Fruit fly (Drosophila melanogaster) whole organism, embryonic: Measurements from ENCODE around the gene RpLP1.

Experiments used
- ATbp ChIP-seq: fragments of 200-800 bp; sonication (Bioruptor generic); optimal IDR thresholded peaks from 2 replicates; lab custom pipeline; 2017; ENCODE audit warnings: missing biosample characterization, mild to moderate bottlenecking, missing genetic modification characterization, missing genetic modification reagents
- Bdp1 ChIP-seq: fragments of 200-800 bp; sonication (Bioruptor generic); optimal IDR thresholded peaks from 3 replicates; lab custom pipeline; 2016; ENCODE audit warnings: missing biosample characterization, missing genetic modification characterization
- C15 ChIP-seq: fragments of 200-800 bp; sonication (Bioruptor generic); IDR thresholded peaks from 3 replicates; pipeline ENCODE4 v1.3.6; 2022; ENCODE audit warnings: missing biosample characterization, missing genetic modification characterization
- CG10565 ChIP-seq: fragments of 200-800 bp; sonication (Bioruptor generic); optimal IDR thresholded peaks from 3 replicates; lab custom pipeline; 2016; ENCODE audit warnings: missing biosample characterization, mild to moderate bottlenecking, missing genetic modification characterization
- CG10959 ChIP-seq: fragments of 200-800 bp; sonication (Bioruptor generic); IDR thresholded peaks from 2 replicates; pipeline ENCODE4 v1.3.6; 2022; ENCODE audit warnings: missing biosample characterization, missing genetic modification characterization
- CG11560 ChIP-seq: fragments of 200-800 bp; sonication (Bioruptor generic); IDR thresholded peaks from 3 replicates; pipeline ENCODE4 v1.3.6; 2022; ENCODE audit warnings: missing biosample characterization, missing genetic modification characterization
- CG11723 ChIP-seq: fragments of 200-800 bp; sonication (Bioruptor generic); optimal IDR thresholded peaks from 2 replicates; lab custom pipeline; 2017; ENCODE audit warnings: missing biosample characterization, mild to moderate bottlenecking, missing genetic modification characterization
- CG12769 ChIP-seq: fragments of 200-800 bp; sonication (Bioruptor generic); optimal IDR thresholded peaks from 2 replicates; lab custom pipeline; 2019; ENCODE audit warnings: missing biosample characterization, mild to moderate bottlenecking, missing genetic modification characterization, moderate library complexity
- CG14965 ChIP-seq: fragments of 200-800 bp; sonication (Bioruptor generic); optimal IDR thresholded peaks from 2 replicates; lab custom pipeline; 2016; ENCODE audit warnings: missing biosample characterization, missing genetic modification characterization, borderline replicate concordance
- CG15479 ChIP-seq: fragments of 200-800 bp; sonication (Bioruptor generic); optimal IDR thresholded peaks from 3 replicates; lab custom pipeline; 2019; ENCODE audit warnings: missing biosample characterization, mild to moderate bottlenecking, missing genetic modification characterization, moderate library complexity
- CG18764 ChIP-seq: fragments of 200-800 bp; sonication (Bioruptor generic); optimal IDR thresholded peaks from 3 replicates; lab custom pipeline; 2016; ENCODE audit warnings: missing biosample characterization, missing genetic modification characterization
- CG2875 ChIP-seq: fragments of 200-800 bp; sonication (Bioruptor generic); optimal IDR thresholded peaks from 2 replicates; lab custom pipeline; 2017; ENCODE audit warnings: missing biosample characterization, mild to moderate bottlenecking, missing genetic modification characterization, missing genetic modification reagents
- CG2889 ChIP-seq: fragments of 200-800 bp; sonication (Bioruptor generic); IDR thresholded peaks from 3 replicates; pipeline ENCODE4 v1.3.6; 2022; ENCODE audit warnings: missing biosample characterization, missing genetic modification characterization
- CG30020 ChIP-seq: fragments of 200-800 bp; optimal IDR thresholded peaks from 2 replicates; lab custom pipeline; 2019; ENCODE audit warnings: missing biosample characterization, mild to moderate bottlenecking, missing genetic modification characterization, moderate library complexity
- CG30403 ChIP-seq: fragments of 200-800 bp; sonication (Bioruptor generic); optimal IDR thresholded peaks from 3 replicates; lab custom pipeline; 2016; ENCODE audit warnings: missing biosample characterization, missing genetic modification characterization
- CG31388 ChIP-seq: fragments of 200-800 bp; sonication (Bioruptor generic); optimal IDR thresholded peaks from 2 replicates; lab custom pipeline; 2016; ENCODE audit warnings: missing biosample characterization, missing genetic modification characterization
- CG32532 ChIP-seq: fragments of 200-800 bp; sonication (Bioruptor generic); IDR thresholded peaks from 2 replicates; pipeline ENCODE4 v1.3.6; 2022; ENCODE audit warnings: missing biosample characterization, missing genetic modification characterization
- CG32767 ChIP-seq: fragments of 200-800 bp; sonication (Bioruptor generic); IDR thresholded peaks from 2 replicates; pipeline ENCODE4 v1.3.6; 2022; ENCODE audit warnings: missing biosample characterization, missing genetic modification characterization
- CG34224 ChIP-seq: fragments of 200-800 bp; sonication (Bioruptor generic); IDR thresholded peaks from 3 replicates; pipeline ENCODE4 v1.3.6; 2022; ENCODE audit warnings: missing biosample characterization, missing genetic modification characterization; ENCODE audit not compliant: partially characterized antibody
- CG43689 ChIP-seq: fragments of 200-800 bp; sonication (Bioruptor generic); IDR thresholded peaks from 2 replicates; pipeline ENCODE4 v1.3.6; 2022; ENCODE audit warnings: missing biosample characterization, missing genetic modification characterization
- CG4854 ChIP-seq: fragments of 200-800 bp; sonication (Bioruptor generic); optimal IDR thresholded peaks from 2 replicates; lab custom pipeline; 2016; ENCODE audit warnings: missing biosample characterization, missing genetic modification characterization, inconsistent platforms
- CG6683 ChIP-seq: fragments of 200-800 bp; sonication (Bioruptor generic); optimal IDR thresholded peaks from 2 replicates; lab custom pipeline; 2017; ENCODE audit warnings: missing biosample characterization, mild to moderate bottlenecking, missing genetic modification characterization, missing genetic modification reagents
- CG7372 ChIP-seq: fragments of 200-800 bp; sonication (Bioruptor generic); IDR thresholded peaks from 2 replicates; pipeline ENCODE4 v1.3.6; 2022; ENCODE audit warnings: missing biosample characterization, missing genetic modification characterization
- CG8388 ChIP-seq: fragments of 200-800 bp; sonication (Bioruptor generic); optimal IDR thresholded peaks from 2 replicates; lab custom pipeline; 2019; ENCODE audit warnings: missing biosample characterization, mild to moderate bottlenecking, missing genetic modification characterization, moderate library complexity
- Chrac-16 ChIP-seq: fragments of 200-800 bp; sonication (Bioruptor generic); optimal IDR thresholded peaks from 3 replicates; lab custom pipeline; 2016; ENCODE audit warnings: missing biosample characterization, missing genetic modification characterization
- CkIIα-i1 ChIP-seq: fragments of 200-800 bp; sonication (Bioruptor generic); IDR thresholded peaks from 2 replicates; pipeline ENCODE4 v1.3.6; 2022; ENCODE audit warnings: missing biosample characterization, missing genetic modification characterization
- D ChIP-seq, 2 experiments: fragments of 200-800 bp in 1 of 2; fragments of >200 bp in 1 of 2; sonication (Bioruptor generic) in 1 of 2; optimal IDR thresholded peaks; 2 replicates in 1 of 2; 3 replicates in 1 of 2; lab custom pipeline; 2017; ENCODE audit warnings: mild to moderate bottlenecking in 1 of 2, missing biosample characterization in 1 of 2, missing genetic modification characterization in 1 of 2, missing genetic modification reagents in 1 of 2
- HmgD ChIP-seq: fragments of 200-800 bp; sonication (Bioruptor generic); optimal IDR thresholded peaks from 3 replicates; lab custom pipeline; 2016; ENCODE audit warnings: missing biosample characterization, missing genetic modification characterization
- Myb ChIP-seq: fragments of 200-800 bp; sonication (Bioruptor generic); optimal IDR thresholded peaks from 2 replicates; lab custom pipeline; 2016; ENCODE audit warnings: missing biosample characterization, missing genetic modification characterization
- NC2α ChIP-seq: fragments of 200-800 bp; sonication (Bioruptor generic); optimal IDR thresholded peaks from 2 replicates; lab custom pipeline; 2016; ENCODE audit warnings: missing biosample characterization, missing genetic modification characterization
- chif ChIP-seq, 2 experiments: fragments of 200-800 bp; sonication (Bioruptor generic); optimal IDR thresholded peaks; 3 replicates each; lab custom pipeline; 2016; ENCODE audit warnings: missing biosample characterization in 2 of 2, missing genetic modification characterization in 2 of 2
- corto ChIP-seq: fragments of 200-800 bp; sonication (Bioruptor generic); optimal IDR thresholded peaks from 2 replicates; lab custom pipeline; 2016; ENCODE audit warnings: missing biosample characterization, mild to moderate bottlenecking, missing genetic modification characterization, moderate library complexity
- crc ChIP-seq: fragments of 200-800 bp; sonication (Bioruptor generic); optimal IDR thresholded peaks from 2 replicates; lab custom pipeline; 2016; ENCODE audit warnings: missing biosample characterization, missing genetic modification characterization
- dan ChIP-seq: fragments of 200-800 bp; sonication (Bioruptor generic); IDR thresholded peaks from 2 replicates; pipeline ENCODE4 v1.3.6; 2022; ENCODE audit warnings: missing biosample characterization, missing genetic modification characterization
- dmrt99B ChIP-seq: fragments of 200-800 bp; sonication (Bioruptor generic); optimal IDR thresholded peaks from 2 replicates; lab custom pipeline; 2018; ENCODE audit warnings: missing biosample characterization, mild to moderate bottlenecking, missing genetic modification characterization, moderate library complexity
- dysf ChIP-seq: fragments of 200-800 bp; sonication (Bioruptor generic); IDR thresholded peaks from 3 replicates; pipeline ENCODE4 v1.3.6; 2022; ENCODE audit warnings: missing biosample characterization, missing genetic modification characterization
- en ChIP-seq: fragments of 200-800 bp; sonication (Bioruptor generic); optimal IDR thresholded peaks from 2 replicates; lab custom pipeline; 2016; ENCODE audit warnings: missing biosample characterization, missing genetic modification characterization
- gcm ChIP-seq: fragments of 200-800 bp; sonication (Bioruptor generic); optimal IDR thresholded peaks from 2 replicates; lab custom pipeline; 2019; ENCODE audit warnings: missing biosample characterization, mild to moderate bottlenecking, missing genetic modification characterization, moderate library complexity
- gro ChIP-seq: fragments of 200-800 bp; sonication (Bioruptor generic); optimal IDR thresholded peaks from 2 replicates; lab custom pipeline; 2016; ENCODE audit warnings: missing biosample characterization, missing genetic modification characterization
- ind ChIP-seq: fragments of 200-800 bp; sonication (Bioruptor generic); optimal IDR thresholded peaks from 3 replicates; lab custom pipeline; 2016; ENCODE audit warnings: missing biosample characterization, missing genetic modification characterization
- inv ChIP-seq: fragments of 200-800 bp; sonication (Bioruptor generic); IDR thresholded peaks from 2 replicates; pipeline ENCODE4 v1.3.6; 2022; ENCODE audit warnings: missing biosample characterization, missing genetic modification characterization; ENCODE audit not compliant: partially characterized antibody
- otp ChIP-seq: fragments of 200-800 bp; sonication (Bioruptor generic); IDR thresholded peaks from 3 replicates; pipeline ENCODE4, ENCODE4 v1.3.6; 2022; ENCODE audit warnings: missing biosample characterization, missing genetic modification characterization
- pita ChIP-seq: fragments of 200-800 bp; sonication (Bioruptor generic); optimal IDR thresholded peaks from 2 replicates; lab custom pipeline; 2017; ENCODE audit warnings: missing biosample characterization, mild to moderate bottlenecking, missing genetic modification characterization
- ranshi ChIP-seq: fragments of 200-800 bp; sonication (Bioruptor generic); IDR thresholded peaks from 2 replicates; pipeline ENCODE4 v1.3.6; 2022; ENCODE audit warnings: missing biosample characterization, missing genetic modification characterization
- ro ChIP-seq: fragments of 200-800 bp; sonication (Bioruptor generic); IDR thresholded peaks from 2 replicates; pipeline ENCODE4 v1.3.6; 2022; ENCODE audit warnings: missing biosample characterization, missing genetic modification characterization
- seq ChIP-seq: fragments of 200-800 bp; sonication (Bioruptor generic); IDR thresholded peaks from 2 replicates; pipeline ENCODE4 v1.3.6; 2022; ENCODE audit warnings: missing biosample characterization, missing genetic modification characterization
- stc ChIP-seq: fragments of 200-800 bp; sonication (Bioruptor generic); IDR thresholded peaks from 2 replicates; pipeline ENCODE4 v1.3.6; 2022; ENCODE audit warnings: missing biosample characterization, missing genetic modification characterization
- tap ChIP-seq: fragments of 200-800 bp; optimal IDR thresholded peaks from 3 replicates; lab custom pipeline; 2019; ENCODE audit warnings: missing biosample characterization, mild to moderate bottlenecking, missing genetic modification characterization, moderate library complexity
- wdn ChIP-seq: fragments of 200-800 bp; sonication (Bioruptor generic); IDR thresholded peaks from 2 replicates; pipeline ENCODE4 v1.3.6; 2022; ENCODE audit warnings: missing biosample characterization, missing genetic modification characterization
- yki ChIP-seq: fragments of >200 bp; optimal IDR thresholded peaks from 3 replicates; lab custom pipeline; 2018

The RpLP1 gene

DNA sequence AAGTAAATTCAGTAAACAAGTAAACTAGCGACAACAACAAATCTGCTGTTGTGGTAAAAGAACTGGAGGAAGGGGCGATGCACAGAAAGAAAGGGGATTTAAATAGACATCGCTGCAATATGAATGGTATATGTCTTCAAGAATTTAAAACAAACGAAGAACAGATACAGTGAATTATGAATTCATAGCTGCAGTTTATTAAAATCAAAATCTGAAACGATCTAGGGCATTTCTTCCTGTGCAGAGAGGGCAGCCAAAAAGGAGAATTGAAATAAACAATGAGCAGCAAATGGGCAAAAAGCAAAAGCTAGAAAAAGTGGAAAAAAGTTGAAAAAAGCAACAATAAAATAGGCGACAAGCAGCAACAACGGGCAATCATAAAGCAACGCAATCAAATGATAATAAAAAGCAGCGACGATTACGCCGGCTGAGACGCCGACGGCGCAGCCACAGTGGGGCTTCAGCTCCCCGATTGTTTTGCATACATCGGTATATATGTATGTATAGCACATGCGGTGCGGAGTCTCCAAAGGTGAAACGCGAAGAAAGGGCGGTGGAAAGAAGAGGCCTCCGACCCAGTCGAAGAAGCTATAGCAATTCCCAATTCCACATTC is 49.1 kb downstream of the RpLP1 start (continued):
- TF ChIP-seq dan (GFP tag; lab: Robert Waterston, UW) = no peak
- peak; percentile 82 for TF ChIP-seq CG30403
- peak; percentile 82 for TF ChIP-seq dysf (GFP tag; lab: Robert Waterston, UW)
- 0 out of 3 replicates have a peak, but pooled peaks have one; percentile 43 for TF ChIP-seq CG11560 (tag; lab: Robert Waterston, UW)
- peak; percentile 40 for TF ChIP-seq CG18764 (GFP tag; lab: Kevin White, UChicago)
- peak; percentile 58; the same call in 1 of the 2 replicates for TF ChIP-seq wdn (GFP tag; lab: Robert Waterston, UW)
- peak; percentile 75 for TF ChIP-seq CG43689 (GFP tag; lab: Robert Waterston, UW)
- TF ChIP-seq corto (GFP tag; lab: Kevin White, UChicago) = peak; percentile 19
- peak; percentile 72 for TF ChIP-seq CG32532 (GFP tag; lab: Robert Waterston, UW)
- peak; percentile 88 for TF ChIP-seq stc
- peak; percentile 62 for TF ChIP-seq Chrac-16 (GFP tag; lab: Kevin White, UChicago)
- TF ChIP-seq C15 (GFP tag; lab: Robert Waterston, UW) = 0 out of 3 replicates have a peak, but pooled peaks have one; percentile 36
- TF ChIP-seq inv (GFP tag; lab: Robert Waterston, UW) = no peak
- TF ChIP-seq D (optimal IDR thresholded peaks at IDR 0.05; lab: Kevin White, UChicago) = no peak
- TF ChIP-seq D (GFP tag; optimal IDR thresholded peaks at IDR 0.05; lab: Kevin White, UChicago) = peak; percentile 73
- TF ChIP-seq HmgD = peak; percentile 24
- peak; percentile 44; the same call in 1 of the 2 replicates for TF ChIP-seq CG7372
- TF ChIP-seq gcm = peak; percentile 67
- TF ChIP-seq ro (GFP tag; lab: Robert Waterston, UW) = peak; percentile 33; the same call in 1 of the 2 replicates
- no peak for TF ChIP-seq yki (lab: Kevin White, UChicago)
- TF ChIP-seq Myb (GFP tag; lab: Kevin White, UChicago) = peak; percentile 66
- TF ChIP-seq en (GFP tag; lab: Kevin White, UChicago) = peak; percentile 32
- peak; percentile 68 for TF ChIP-seq CG8388 (GFP tag; lab: Kevin White, UChicago)
- TF ChIP-seq seq (GFP tag; lab: Robert Waterston, UW) = peak; percentile 80
- peak; percentile 45; the same call in 1 of the 3 replicates for TF ChIP-seq CG2889 (GFP tag; lab: Robert Waterston, UW)
- peak; percentile 86 for TF ChIP-seq dmrt99B (tag; lab: Kevin White, UChicago)
- TF ChIP-seq Bdp1 (GFP tag; lab: Kevin White, UChicago) = peak; percentile 59
- no peak for TF ChIP-seq pita
- peak; percentile 82 for TF ChIP-seq gro (GFP tag; lab: Kevin White, UChicago)
- no peak for TF ChIP-seq CG31388 (GFP tag; lab: Kevin White, UChicago)
- TF ChIP-seq tap = peak; percentile 56
- TF ChIP-seq CG11723 = peak; percentile 59
- peak; percentile 65 for TF ChIP-seq CG12769 (tag; lab: Kevin White, UChicago)
- TF ChIP-seq CG2875 (GFP tag; lab: Kevin White, UChicago) = peak; percentile 76
- TF ChIP-seq ATbp (GFP tag; lab: Kevin White, UChicago) = peak; percentile 86
- no peak for TF ChIP-seq CG15479
- peak; percentile 70; the same call in 2 of the 3 replicates for TF ChIP-seq otp (GFP tag; lab: Robert Waterston, UW)
- TF ChIP-seq CG4854 (GFP tag; lab: Kevin White, UChicago) = no peak
- TF ChIP-seq CG32767 (GFP tag; lab: Robert Waterston, UW) = peak; percentile 29; the same call in 1 of the 2 replicates
- TF ChIP-seq CG30020 (tag; lab: Kevin White, UChicago) = no peak
- no peak for TF ChIP-seq CG34224 (GFP tag; lab: Robert Waterston, UW)
- no peak for TF ChIP-seq CkIIα-i1 (GFP tag; lab: Robert Waterston, UW)
- TF ChIP-seq crc (GFP tag; lab: Kevin White, UChicago) = peak; percentile 64
- peak; percentile 43 for TF ChIP-seq NC2α
- peak; percentile 70 for TF ChIP-seq ind
- no peak for TF ChIP-seq CG10959 (GFP tag; lab: Robert Waterston, UW)
- TF ChIP-seq CG6683 (GFP tag; lab: Kevin White, UChicago) = peak; percentile 29
- TF ChIP-seq ranshi (GFP tag; lab: Robert Waterston, UW) = peak; percentile 81
- no peak for TF ChIP-seq CG10565 (GFP tag; lab: Kevin White, UChicago)
- no peak for TF ChIP-seq CG14965 (GFP tag; lab: Kevin White, UChicago)
- peak; percentile 63 to 70 for TF ChIP-seq chif (GFP tag; optimal IDR thresholded peaks at IDR 0.05; lab: Kevin White, UChicago)
